Fruit fly (Drosophila melanogaster) whole organism, embryonic: ENCODE data around the gene ppk20.

ENCODE experiments used
- ATbp ChIP-seq: fragments of 200-800 bp; sonication (Bioruptor generic); optimal IDR thresholded peaks from 2 replicates; lab custom pipeline; 2017; ENCODE audit warnings: missing biosample characterization, mild to moderate bottlenecking, missing genetic modification characterization, missing genetic modification reagents
- Atf3 ChIP-seq: fragments of 200-800 bp; sonication (Bioruptor generic); optimal IDR thresholded peaks from 3 replicates; lab custom pipeline; 2016; ENCODE audit warnings: missing biosample characterization, missing genetic modification characterization
- Awh ChIP-seq: fragments of 200-800 bp; sonication (Bioruptor generic); IDR thresholded peaks from 2 replicates; pipeline ENCODE4, ENCODE4 v1.3.6; 2022; ENCODE audit warnings: missing biosample characterization, missing genetic modification characterization
- CG10462 ChIP-seq: fragments of 200-800 bp; sonication (Bioruptor generic); optimal IDR thresholded peaks from 2 replicates; lab custom pipeline; 2016; ENCODE audit warnings: missing biosample characterization, missing genetic modification characterization
- CG10979 ChIP-seq: fragments of 200-800 bp; sonication (Bioruptor generic); optimal IDR thresholded peaks from 2 replicates; lab custom pipeline; 2018; ENCODE audit warnings: missing biosample characterization, mild to moderate bottlenecking, missing genetic modification characterization, moderate library complexity
- CG11504 ChIP-seq: fragments of 200-800 bp; sonication (Bioruptor generic); optimal IDR thresholded peaks from 3 replicates; lab custom pipeline; 2019; ENCODE audit warnings: missing biosample characterization, mild to moderate bottlenecking, missing genetic modification characterization, moderate library complexity
- CG11696 ChIP-seq: fragments of 200-800 bp; sonication (Bioruptor generic); IDR thresholded peaks from 2 replicates; pipeline ENCODE4 v1.3.6; 2022; ENCODE audit warnings: missing biosample characterization, missing genetic modification characterization
- CG14710 ChIP-seq: fragments of 200-800 bp; sonication (Bioruptor generic); optimal IDR thresholded peaks from 3 replicates; lab custom pipeline; 2019; ENCODE audit warnings: missing biosample characterization, mild to moderate bottlenecking, missing genetic modification characterization, moderate library complexity
- CG15011 ChIP-seq: fragments of 200-800 bp; sonication (Bioruptor generic); optimal IDR thresholded peaks from 3 replicates; lab custom pipeline; 2018; ENCODE audit warnings: missing biosample characterization, mild to moderate bottlenecking, missing genetic modification characterization
- CG15269 ChIP-seq: fragments of 200-800 bp; sonication (Bioruptor generic); optimal IDR thresholded peaks from 2 replicates; lab custom pipeline; 2018; ENCODE audit warnings: missing biosample characterization, mild to moderate bottlenecking, missing genetic modification characterization, moderate library complexity
- CG15696 ChIP-seq: fragments of 200-800 bp; sonication (Bioruptor generic); optimal IDR thresholded peaks from 2 replicates; lab custom pipeline; 2019; ENCODE audit warnings: missing biosample characterization, mild to moderate bottlenecking, missing genetic modification characterization, moderate library complexity
- CG16815 ChIP-seq: fragments of 200-800 bp; sonication (Bioruptor generic); optimal IDR thresholded peaks from 3 replicates; lab custom pipeline; 2017; ENCODE audit warnings: missing biosample characterization, mild to moderate bottlenecking, missing genetic modification characterization
- CG2116 ChIP-seq: fragments of 200-800 bp; sonication (Bioruptor generic); optimal IDR thresholded peaks from 3 replicates; lab custom pipeline; 2018; ENCODE audit warnings: missing biosample characterization, mild to moderate bottlenecking, missing genetic modification characterization
- CG2120 ChIP-seq: fragments of 200-800 bp; sonication (Bioruptor generic); optimal IDR thresholded peaks from 3 replicates; lab custom pipeline; 2016; ENCODE audit warnings: missing biosample characterization, missing genetic modification characterization
- CG3726 ChIP-seq: fragments of 200-800 bp; sonication (Bioruptor generic); IDR thresholded peaks from 3 replicates; pipeline ENCODE4, ENCODE4 v1.3.6; 2022; ENCODE audit warnings: missing biosample characterization, missing genetic modification characterization
- CG4360 ChIP-seq: fragments of 200-800 bp; sonication (Bioruptor generic); IDR thresholded peaks from 2 replicates; pipeline ENCODE4 v1.3.6; 2022; ENCODE audit warnings: missing biosample characterization, missing genetic modification characterization
- CG5953 ChIP-seq: fragments of 200-800 bp; sonication (Bioruptor generic); IDR thresholded peaks from 2 replicates; pipeline ENCODE4 v1.3.6; 2022; ENCODE audit warnings: missing biosample characterization, missing genetic modification characterization
- CG6272 ChIP-seq: fragments of 200-800 bp; sonication (Bioruptor generic); IDR thresholded peaks from 2 replicates; pipeline ENCODE4 v1.3.6; 2022; ENCODE audit warnings: missing biosample characterization, missing genetic modification characterization
- CG6854 ChIP-seq: fragments of 200-800 bp; sonication (Bioruptor generic); optimal IDR thresholded peaks from 3 replicates; lab custom pipeline; 2017; ENCODE audit warnings: missing biosample characterization, mild to moderate bottlenecking, missing genetic modification characterization
- CG9932 ChIP-seq: fragments of 200-800 bp; sonication (Bioruptor generic); IDR thresholded peaks from 2 replicates; pipeline ENCODE4 v1.3.6; 2022; ENCODE audit warnings: missing biosample characterization, missing genetic modification characterization
- D19A ChIP-seq: fragments of 200-800 bp; optimal IDR thresholded peaks from 3 replicates; lab custom pipeline; 2019; ENCODE audit warnings: missing biosample characterization, mild to moderate bottlenecking, missing genetic modification characterization, moderate library complexity
- Ets65A ChIP-seq: fragments of 200-800 bp; sonication (Bioruptor generic); peaks from one replicate; lab custom pipeline; 2016; ENCODE audit warnings: missing biosample characterization, missing genetic modification characterization
- H15 ChIP-seq: fragments of 200-800 bp; sonication (Bioruptor generic); IDR thresholded peaks from 3 replicates; pipeline ENCODE4 v1.3.6; 2022; ENCODE audit warnings: missing biosample characterization, missing genetic modification characterization
- HmgD ChIP-seq: fragments of 200-800 bp; sonication (Bioruptor generic); optimal IDR thresholded peaks from 3 replicates; lab custom pipeline; 2016; ENCODE audit warnings: missing biosample characterization, missing genetic modification characterization
- MBD-R2 ChIP-seq: fragments of 200-800 bp; sonication (Bioruptor generic); IDR thresholded peaks from 2 replicates; pipeline ENCODE4 v1.3.6; 2022; ENCODE audit warnings: missing biosample characterization, missing genetic modification characterization
- Nf-YA ChIP-seq: fragments of 200-800 bp; sonication (Bioruptor generic); IDR thresholded peaks from 2 replicates; pipeline ENCODE4 v1.3.6; 2022; ENCODE audit warnings: missing biosample characterization, missing genetic modification characterization
- Nf-YB ChIP-seq: fragments of 200-800 bp; sonication (Bioruptor generic); optimal IDR thresholded peaks from 3 replicates; lab custom pipeline; 2019; ENCODE audit warnings: missing biosample characterization, mild to moderate bottlenecking, missing genetic modification characterization, moderate library complexity
- Nf-YC ChIP-seq: fragments of 200-800 bp; optimal IDR thresholded peaks from 3 replicates; lab custom pipeline; 2019; ENCODE audit warnings: missing biosample characterization, mild to moderate bottlenecking, missing genetic modification characterization, moderate library complexity
- Oaz ChIP-seq: fragments of 200-800 bp; sonication (Bioruptor generic); IDR thresholded peaks from 2 replicates; pipeline ENCODE4 v1.3.6; 2022; ENCODE audit warnings: missing biosample characterization, missing genetic modification characterization
- Ptx1 ChIP-seq: fragments of 200-800 bp; sonication (Bioruptor generic); IDR thresholded peaks from 2 replicates; pipeline ENCODE4 v1.3.6; 2022; ENCODE audit warnings: missing biosample characterization, missing genetic modification characterization
- ato ChIP-seq: fragments of 200-800 bp; sonication (Bioruptor generic); IDR thresholded peaks from 2 replicates; pipeline ENCODE4 v1.3.6; 2022; ENCODE audit warnings: missing biosample characterization, missing genetic modification characterization; ENCODE audit not compliant: partially characterized antibody
- chinmo ChIP-seq: fragments of 200-800 bp; sonication (Bioruptor generic); IDR thresholded peaks from 4 replicates; pipeline ENCODE4 v1.3.6; 2022; ENCODE audit warnings: missing biosample characterization, missing genetic modification characterization; ENCODE audit not compliant: partially characterized antibody
- chm ChIP-seq: fragments of 200-800 bp; sonication (Bioruptor generic); IDR thresholded peaks from 2 replicates; pipeline ENCODE4 v1.3.6; 2022; ENCODE audit warnings: missing biosample characterization, missing genetic modification characterization
- chn ChIP-seq: fragments of 200-800 bp; sonication (Bioruptor generic); optimal IDR thresholded peaks from 2 replicates; lab custom pipeline; 2016; ENCODE audit warnings: missing biosample characterization, missing genetic modification characterization
- ci ChIP-seq: fragments of 200-800 bp; sonication (Bioruptor generic); IDR thresholded peaks from 3 replicates; pipeline ENCODE4 v1.3.6; 2022; ENCODE audit warnings: missing biosample characterization, missing genetic modification characterization
- corto ChIP-seq: fragments of 200-800 bp; sonication (Bioruptor generic); optimal IDR thresholded peaks from 2 replicates; lab custom pipeline; 2016; ENCODE audit warnings: missing biosample characterization, mild to moderate bottlenecking, missing genetic modification characterization, moderate library complexity
- crol ChIP-seq: fragments of 200-800 bp; sonication (Bioruptor generic); IDR thresholded peaks from 2 replicates; pipeline ENCODE4 v1.3.6; 2022; ENCODE audit warnings: missing biosample characterization, missing genetic modification characterization
- fd3F ChIP-seq: fragments of 200-800 bp; sonication (Bioruptor generic); optimal IDR thresholded peaks from 2 replicates; lab custom pipeline; 2018; ENCODE audit warnings: missing biosample characterization, mild to moderate bottlenecking, missing genetic modification characterization, moderate library complexity
- h ChIP-seq: fragments of >200 bp; optimal IDR thresholded peaks from 2 replicates; lab custom pipeline; 2017
- her ChIP-seq: fragments of 200-800 bp; sonication (Bioruptor generic); optimal IDR thresholded peaks from 2 replicates; lab custom pipeline; 2016; ENCODE audit warnings: missing biosample characterization, missing genetic modification characterization
- jigr1 ChIP-seq: fragments of 200-800 bp; sonication (Bioruptor generic); IDR thresholded peaks from 3 replicates; pipeline ENCODE4 v1.3.6; 2022; ENCODE audit warnings: missing biosample characterization, missing genetic modification characterization
- jing ChIP-seq: fragments of 200-800 bp; sonication (Bioruptor generic); optimal IDR thresholded peaks from 2 replicates; lab custom pipeline; 2018; ENCODE audit warnings: missing biosample characterization, mild to moderate bottlenecking, missing genetic modification characterization
- pho ChIP-seq: fragments of 200-800 bp; sonication (Bioruptor generic); optimal IDR thresholded peaks from 2 replicates; lab custom pipeline; 2016; ENCODE audit warnings: missing biosample characterization, missing genetic modification characterization
- phol ChIP-seq: fragments of 200-800 bp; sonication (Bioruptor generic); optimal IDR thresholded peaks from 3 replicates; lab custom pipeline; 2018; ENCODE audit warnings: missing biosample characterization, mild to moderate bottlenecking, missing genetic modification characterization, moderate library complexity
- sens ChIP-seq: fragments of 200-800 bp; sonication (Bioruptor generic); peaks from one replicate; lab custom pipeline; 2016; ENCODE audit warnings: missing biosample characterization, missing genetic modification characterization
- ttk ChIP-seq: fragments of 200-800 bp; sonication (Bioruptor generic); IDR thresholded peaks from 2 replicates; pipeline ENCODE4 v2.1.2; 2022; ENCODE audit warnings: missing biosample characterization, missing genetic modification characterization
- vnd ChIP-seq: fragments of 200-800 bp; sonication (Bioruptor generic); IDR thresholded peaks from 3 replicates; pipeline ENCODE4 v1.3.6; 2022; ENCODE audit warnings: missing biosample characterization, missing genetic modification characterization; ENCODE audit not compliant: partially characterized antibody
- wdn ChIP-seq: fragments of 200-800 bp; sonication (Bioruptor generic); IDR thresholded peaks from 2 replicates; pipeline ENCODE4 v1.3.6; 2022; ENCODE audit warnings: missing biosample characterization, missing genetic modification characterization
- zen ChIP-seq: fragments of 200-800 bp; sonication (Bioruptor generic); optimal IDR thresholded peaks from 3 replicates; lab custom pipeline; 2018; ENCODE audit warnings: missing biosample characterization, mild to moderate bottlenecking, missing genetic modification characterization, moderate library complexity

ppk20 gene

DNA sequence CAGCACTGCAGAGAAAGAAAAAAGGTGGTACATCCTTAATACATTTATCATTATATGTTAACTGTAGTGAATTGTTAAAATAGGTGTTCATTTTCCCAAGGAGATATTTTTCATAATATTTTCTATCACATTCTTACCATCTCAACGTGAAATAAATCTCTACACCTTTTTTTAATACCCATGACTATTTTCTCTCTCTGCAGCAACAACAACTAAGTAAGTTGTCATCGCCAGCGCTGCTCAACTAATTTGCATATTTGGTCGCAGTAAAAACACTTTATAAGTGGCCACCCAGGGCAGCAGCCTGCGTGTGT is 21.8 kb upstream of the ppk20 start (continued):
- TF ChIP-seq CG15011 (GFP tag; lab: Kevin White, UChicago), result no peak

DNA sequence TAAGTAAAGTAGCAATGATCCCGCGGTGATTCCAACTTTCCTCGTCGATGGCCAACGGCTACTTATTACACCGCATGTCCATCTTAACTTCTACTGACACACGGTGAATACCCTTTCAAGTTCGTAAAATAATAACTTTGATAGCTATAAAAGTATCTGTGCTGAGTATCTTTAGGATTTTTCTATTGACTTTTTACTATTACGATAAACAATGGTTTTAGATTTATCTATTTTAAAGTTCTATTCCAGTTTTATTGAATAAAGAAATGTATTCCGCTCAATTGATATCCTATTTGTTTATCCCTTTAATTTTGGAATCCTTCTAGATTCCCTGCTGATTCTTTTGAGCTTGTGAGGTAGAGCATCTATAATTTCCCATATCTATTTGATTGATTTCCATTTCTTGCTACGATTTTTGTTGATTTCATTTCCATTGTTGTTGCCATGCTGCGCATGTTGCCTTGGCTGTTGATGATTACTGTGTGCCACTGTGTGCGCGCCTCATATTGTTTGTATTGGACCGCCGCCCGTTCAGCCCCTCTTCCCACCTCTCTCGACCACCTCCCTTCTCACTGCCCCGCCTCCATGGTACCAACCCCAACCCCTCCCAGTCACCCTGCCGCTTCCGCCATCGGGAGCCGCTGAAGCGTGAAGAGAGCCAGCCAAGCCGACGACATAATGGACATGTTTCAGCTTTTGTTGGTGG is 21.3 kb upstream of the ppk20 start:
- TF ChIP-seq vnd (GFP tag; lab: Robert Waterston, UW) (no peak), chm (GFP tag; lab: Robert Waterston, UW) (0 out of 2 replicates have a peak, but pooled peaks have one; percentile 19), CG6854 (GFP tag; lab: Kevin White, UChicago) (no peak), CG11696 (GFP tag; lab: Robert Waterston, UW) (no peak), CG9932 (0 out of 2 replicates have a peak, but pooled peaks have one; percentile 10), wdn (GFP tag; lab: Robert Waterston, UW) (no peak), H15 (GFP tag; lab: Robert Waterston, UW) (no peak), CG10462 (GFP tag; lab: Kevin White, UChicago) (no peak), corto (GFP tag; lab: Kevin White, UChicago) (no peak), D19A (tag; lab: Kevin White, UChicago) (peak; percentile 93), chn (no peak), CG15696 (tag; lab: Kevin White, UChicago) (no peak), CG15269 (tag; lab: Kevin White, UChicago) (no peak), phol (tag; lab: Kevin White, UChicago) (peak; percentile 17), CG4360 (GFP tag; lab: Robert Waterston, UW) (no peak), fd3F (GFP tag; lab: Kevin White, UChicago) (no peak), her (GFP tag; lab: Kevin White, UChicago) (no peak), ci (GFP tag; lab: Robert Waterston, UW) (peak; percentile 17; the same call in 1 of the 3 replicates), MBD-R2 (GFP tag; lab: Robert Waterston, UW) (no peak), Ptx1 (GFP tag; lab: Robert Waterston, UW) (no peak), HmgD (GFP tag; lab: Kevin White, UChicago) (no peak), ato (GFP tag; lab: Robert Waterston, UW) (no peak), Nf-YB (GFP tag; lab: Kevin White, UChicago) (peak; percentile 57), CG11504 (peak; percentile 16), Oaz (GFP tag; lab: Robert Waterston, UW) (no peak), Nf-YA (no peak), zen (tag; lab: Kevin White, UChicago) (no peak), pho (GFP tag; lab: Kevin White, UChicago) (no peak), CG16815 (GFP tag; lab: Kevin White, UChicago) (no peak), CG6272 (GFP tag; lab: Robert Waterston, UW) (no peak), sens (GFP tag; lab: Kevin White, UChicago) (peak; percentile 79), chinmo (0 out of 4 replicates have a peak, but pooled peaks have one; percentile 56), CG5953 (GFP tag; lab: Robert Waterston, UW) (no peak), CG14710 (tag; lab: Kevin White, UChicago) (no peak), jing (GFP tag; lab: Kevin White, UChicago) (no peak), CG2116 (GFP tag; lab: Kevin White, UChicago) (no peak), CG3726 (GFP tag; lab: Robert Waterston, UW) (no peak), Nf-YC (peak; percentile 71), crol (GFP tag; lab: Robert Waterston, UW) (peak; percentile 96), Atf3 (GFP tag; lab: Kevin White, UChicago) (no peak), Ets65A (GFP tag; lab: Kevin White, UChicago) (no peak), CG2120 (no peak), h (lab: Kevin White, UChicago) (no peak), CG10979 (peak; percentile 2), Awh (GFP tag; lab: Robert Waterston, UW) (no peak), ttk (GFP tag; lab: Robert Waterston, UW) (peak; percentile 49; the same call in 1 of the 2 replicates), jigr1 (GFP tag; lab: Robert Waterston, UW) (no peak), ATbp (GFP tag; lab: Kevin White, UChicago) (no peak)
